Fruit fly (Drosophila melanogaster) whole organism, embryonic: ENCODE data around the gene SPH93.
A peak's percentile ranks its signal among the peaks of the same experiment; 100 is the strongest.

Source experiments
- CG12219 ChIP-seq: fragments of 200-800 bp; sonication (Bioruptor generic); optimal IDR thresholded peaks from 3 replicates; lab custom pipeline; 2018; ENCODE audit warnings: missing biosample characterization, mild to moderate bottlenecking, missing genetic modification characterization
- CG13624 ChIP-seq: fragments of 200-800 bp; sonication (Bioruptor generic); optimal IDR thresholded peaks from 2 replicates; lab custom pipeline; 2016; ENCODE audit warnings: missing biosample characterization, missing genetic modification characterization
- CG14441 ChIP-seq: fragments of 200-800 bp; sonication (Bioruptor generic); IDR thresholded peaks from 2 replicates; pipeline ENCODE4 v1.3.6; 2022; ENCODE audit warnings: missing biosample characterization, missing genetic modification characterization
- CG1647 ChIP-seq: fragments of 200-800 bp; sonication (Bioruptor generic); optimal IDR thresholded peaks from 3 replicates; lab custom pipeline; 2016; ENCODE audit warnings: missing biosample characterization, missing genetic modification characterization
- CG16813 ChIP-seq: fragments of 200-800 bp; sonication (Bioruptor generic); IDR thresholded peaks from 3 replicates; pipeline ENCODE4 v1.3.6; 2022; ENCODE audit warnings: missing biosample characterization, missing genetic modification characterization; ENCODE audit not compliant: partially characterized antibody
- CG18011 ChIP-seq: fragments of 200-800 bp; sonication (Bioruptor generic); optimal IDR thresholded peaks from 2 replicates; lab custom pipeline; 2017; ENCODE audit warnings: missing biosample characterization, missing genetic modification characterization, mild to moderate bottlenecking, moderate library complexity, missing genotype
- CG18599 ChIP-seq: fragments of 200-800 bp; sonication (Bioruptor generic); optimal IDR thresholded peaks from 3 replicates; lab custom pipeline; 2017; ENCODE audit warnings: missing biosample characterization, missing genetic modification characterization, mild to moderate bottlenecking, moderate library complexity, missing genetic modification reagents
- CG2199 ChIP-seq: fragments of 200-800 bp; sonication (Bioruptor generic); IDR thresholded peaks from 3 replicates; pipeline ENCODE4 v1.3.6; 2022; ENCODE audit warnings: missing biosample characterization, missing genetic modification characterization
- CG31365 ChIP-seq: fragments of 200-800 bp; sonication (Bioruptor generic); optimal IDR thresholded peaks from 2 replicates; lab custom pipeline; 2018; ENCODE audit warnings: missing biosample characterization, mild to moderate bottlenecking, missing genetic modification characterization
- CG33213 ChIP-seq: fragments of 200-800 bp; sonication (Bioruptor generic); optimal IDR thresholded peaks from 3 replicates; lab custom pipeline; 2016; ENCODE audit warnings: missing biosample characterization, missing genetic modification characterization
- CG4617 ChIP-seq: fragments of 200-800 bp; sonication (Bioruptor generic); optimal IDR thresholded peaks from 3 replicates; lab custom pipeline; 2016; ENCODE audit warnings: missing biosample characterization, missing genetic modification characterization, borderline replicate concordance
- CG6689 ChIP-seq: fragments of 200-800 bp; sonication (Bioruptor generic); IDR thresholded peaks from 2 replicates; pipeline ENCODE4 v1.3.6; 2022; ENCODE audit warnings: missing biosample characterization, missing genetic modification characterization
- CG6854 ChIP-seq: fragments of 200-800 bp; sonication (Bioruptor generic); optimal IDR thresholded peaks from 3 replicates; lab custom pipeline; 2017; ENCODE audit warnings: missing biosample characterization, mild to moderate bottlenecking, missing genetic modification characterization
- CG7357 ChIP-seq: fragments of 200-800 bp; sonication (Bioruptor generic); IDR thresholded peaks from 3 replicates; pipeline ENCODE4 v1.3.6; 2022; ENCODE audit warnings: missing biosample characterization, missing genetic modification characterization
- CG7786 ChIP-seq: fragments of 200-800 bp; sonication (Bioruptor generic); optimal IDR thresholded peaks from 2 replicates; lab custom pipeline; 2016; ENCODE audit warnings: missing biosample characterization, missing genetic modification characterization
- CG9817 ChIP-seq: fragments of 200-800 bp; sonication (Bioruptor generic); optimal IDR thresholded peaks from 2 replicates; lab custom pipeline; 2018; ENCODE audit warnings: missing biosample characterization, mild to moderate bottlenecking, missing genetic modification characterization, moderate library complexity
- Camta ChIP-seq: fragments of 200-800 bp; sonication (Bioruptor generic); optimal IDR thresholded peaks from 2 replicates; lab custom pipeline; 2016; ENCODE audit warnings: missing biosample characterization, missing genetic modification characterization
- D ChIP-seq, 2 experiments: fragments of 200-800 bp in 1 of 2; fragments of >200 bp in 1 of 2; sonication (Bioruptor generic) in 1 of 2; optimal IDR thresholded peaks; 2 replicates in 1 of 2; 3 replicates in 1 of 2; lab custom pipeline; 2017; ENCODE audit warnings: mild to moderate bottlenecking in 1 of 2, missing biosample characterization in 1 of 2, missing genetic modification characterization in 1 of 2, missing genetic modification reagents in 1 of 2
- Dfd ChIP-seq, 2 experiments: fragments of >200 bp; optimal IDR thresholded peaks; 2 replicates each; lab custom pipeline; 2017; ENCODE audit warnings: missing biosample characterization in 2 of 2, missing genetic modification characterization in 2 of 2
- Dll ChIP-seq: fragments of 200-800 bp; sonication (Bioruptor generic); IDR thresholded peaks from 4 replicates; pipeline ENCODE4 v1.3.6; 2022; ENCODE audit warnings: missing biosample characterization, missing genetic modification characterization; ENCODE audit not compliant: partially characterized antibody
- Doc2 ChIP-seq: fragments of 200-800 bp; sonication (Bioruptor generic); IDR thresholded peaks from 2 replicates; pipeline ENCODE4 v1.3.6; 2022; ENCODE audit warnings: missing biosample characterization, missing genetic modification characterization
- Drgx ChIP-seq: fragments of 200-800 bp; sonication (Bioruptor generic); IDR thresholded peaks from 2 replicates; pipeline ENCODE4 v1.3.6; 2022; ENCODE audit warnings: missing biosample characterization, missing genetic modification characterization
- Fer3 ChIP-seq: fragments of 200-800 bp; sonication (Bioruptor generic); optimal IDR thresholded peaks from 2 replicates; lab custom pipeline; 2018; ENCODE audit warnings: missing biosample characterization, mild to moderate bottlenecking, missing genetic modification characterization, moderate library complexity
- H2.0 ChIP-seq: fragments of 200-800 bp; sonication (Bioruptor generic); IDR thresholded peaks from 2 replicates; pipeline ENCODE4 v1.3.6; 2022; ENCODE audit warnings: missing biosample characterization, missing genetic modification characterization
- Hr51 ChIP-seq, 2 experiments: fragments of 200-800 bp; sonication (Bioruptor generic); optimal IDR thresholded peaks; 2 replicates in 1 of 2; 3 replicates in 1 of 2; lab custom pipeline; 2016 to 2018; ENCODE audit warnings: missing biosample characterization in 2 of 2, missing genetic modification characterization in 2 of 2, mild to moderate bottlenecking in 1 of 2, moderate library complexity in 1 of 2
- Mad ChIP-seq: fragments of 200-800 bp; sonication (Bioruptor generic); optimal IDR thresholded peaks from 2 replicates; lab custom pipeline; 2016; ENCODE audit warnings: missing biosample characterization, missing genetic modification characterization
- Ravus ChIP-seq: fragments of 200-800 bp; sonication (Bioruptor generic); IDR thresholded peaks from 2 replicates; pipeline ENCODE4 v1.3.6; 2022; ENCODE audit warnings: missing biosample characterization, missing genetic modification characterization
- Sin3A ChIP-seq: fragments of >200 bp; optimal IDR thresholded peaks from 2 replicates; lab custom pipeline; 2018
- Sry-δ ChIP-seq: fragments of 200-800 bp; sonication (Bioruptor generic); optimal IDR thresholded peaks from 2 replicates; lab custom pipeline; 2016; ENCODE audit warnings: missing biosample characterization, missing genetic modification characterization
- Xbp1 ChIP-seq: fragments of 200-800 bp; sonication (Bioruptor generic); optimal IDR thresholded peaks from 3 replicates; lab custom pipeline; 2016; ENCODE audit warnings: missing biosample characterization, mild to moderate bottlenecking, missing genetic modification characterization
- al ChIP-seq: fragments of 200-800 bp; sonication (Bioruptor generic); IDR thresholded peaks from 2 replicates; pipeline ENCODE4 v1.3.6; 2022; ENCODE audit warnings: missing biosample characterization, missing genetic modification characterization
- ara ChIP-seq: fragments of 200-800 bp; sonication (Bioruptor generic); IDR thresholded peaks from 2 replicates; pipeline ENCODE4 v1.3.6; 2022; ENCODE audit warnings: missing biosample characterization, missing genetic modification characterization
- danr ChIP-seq: fragments of 200-800 bp; sonication (Bioruptor generic); IDR thresholded peaks from 2 replicates; pipeline ENCODE4 v1.3.6; 2022; ENCODE audit warnings: missing biosample characterization, missing genetic modification characterization
- dysf ChIP-seq: fragments of 200-800 bp; sonication (Bioruptor generic); IDR thresholded peaks from 3 replicates; pipeline ENCODE4 v1.3.6; 2022; ENCODE audit warnings: missing biosample characterization, missing genetic modification characterization
- ewg ChIP-seq: fragments of 200-800 bp; sonication (Bioruptor generic); optimal IDR thresholded peaks from 3 replicates; lab custom pipeline; 2017; ENCODE audit warnings: mild to moderate bottlenecking, missing biosample characterization, missing genetic modification reagents, missing genetic modification characterization
- eyg ChIP-seq: fragments of 200-800 bp; sonication (Bioruptor generic); optimal IDR thresholded peaks from 3 replicates; lab custom pipeline; 2016; ENCODE audit warnings: missing biosample characterization, missing genetic modification characterization
- gce ChIP-seq: fragments of 200-800 bp; sonication (Bioruptor generic); IDR thresholded peaks from 3 replicates; pipeline ENCODE4 v1.3.6; 2022; ENCODE audit warnings: missing biosample characterization, missing genetic modification characterization
- kni ChIP-seq: fragments of 200-800 bp; sonication (Bioruptor generic); optimal IDR thresholded peaks from 3 replicates; lab custom pipeline; 2017; ENCODE audit warnings: mild to moderate bottlenecking, missing biosample characterization, missing genetic modification reagents, missing genetic modification characterization
- knrl ChIP-seq: fragments of 200-800 bp; sonication (Bioruptor generic); IDR thresholded peaks from 3 replicates; pipeline ENCODE4 v1.3.6; 2022; ENCODE audit warnings: missing biosample characterization, missing genetic modification characterization; ENCODE audit not compliant: partially characterized antibody
- lmd ChIP-seq: fragments of 200-800 bp; sonication (Bioruptor generic); IDR thresholded peaks from 2 replicates; pipeline ENCODE4 v1.3.6; 2022; ENCODE audit warnings: missing biosample characterization, missing genetic modification characterization
- nau ChIP-seq: fragments of 200-800 bp; sonication (Bioruptor generic); optimal IDR thresholded peaks from 3 replicates; lab custom pipeline; 2017; ENCODE audit warnings: missing biosample characterization, mild to moderate bottlenecking, missing genetic modification characterization, missing genetic modification reagents
- phol ChIP-seq: fragments of 200-800 bp; sonication (Bioruptor generic); optimal IDR thresholded peaks from 3 replicates; lab custom pipeline; 2018; ENCODE audit warnings: missing biosample characterization, mild to moderate bottlenecking, missing genetic modification characterization, moderate library complexity
- prd ChIP-seq, 3 experiments: fragments of >200 bp in 2 of 3; fragments of 200-800 bp in 1 of 3; sonication (Bioruptor generic) in 1 of 3; optimal IDR thresholded peaks in 2 of 3; IDR thresholded peaks in 1 of 3; 2 replicates in 2 of 3; 3 replicates in 1 of 3; pipeline versions ENCODE4 v1.3.6 to Lab custom; 2017 to 2022; ENCODE audit warnings: missing biosample characterization in 1 of 3, missing genetic modification characterization in 1 of 3
- ro ChIP-seq: fragments of 200-800 bp; sonication (Bioruptor generic); IDR thresholded peaks from 2 replicates; pipeline ENCODE4 v1.3.6; 2022; ENCODE audit warnings: missing biosample characterization, missing genetic modification characterization
- salm ChIP-seq: fragments of 200-800 bp; sonication (Bioruptor generic); optimal IDR thresholded peaks from 2 replicates; lab custom pipeline; 2018; ENCODE audit warnings: missing biosample characterization, mild to moderate bottlenecking, missing genetic modification characterization
- stc ChIP-seq: fragments of 200-800 bp; sonication (Bioruptor generic); IDR thresholded peaks from 2 replicates; pipeline ENCODE4 v1.3.6; 2022; ENCODE audit warnings: missing biosample characterization, missing genetic modification characterization
- tap ChIP-seq: fragments of 200-800 bp; optimal IDR thresholded peaks from 3 replicates; lab custom pipeline; 2019; ENCODE audit warnings: missing biosample characterization, mild to moderate bottlenecking, missing genetic modification characterization, moderate library complexity
- z ChIP-seq: fragments of 200-800 bp; sonication (Bioruptor generic); IDR thresholded peaks from 3 replicates; pipeline ENCODE4 v1.3.6; 2022; ENCODE audit warnings: missing biosample characterization, missing genetic modification characterization

SPH93 gene

dm6 chr2L:17465915-17466677 lies 10.4 kb upstream of the SPH93 start (continued):
- TF ChIP-seq Dll (no peak), ewg (GFP tag; lab: Kevin White, UChicago) (peak; percentile 72), eyg (GFP tag; lab: Kevin White, UChicago) (peak; percentile 62), gce (GFP tag; lab: Robert Waterston, UW) (peak; percentile 68; the same call in 2 of the 3 replicates), al (peak; percentile 18; the same call in 1 of the 2 replicates), Ravus (GFP tag; lab: Robert Waterston, UW) (no peak), Camta (GFP tag; lab: Kevin White, UChicago) (peak; percentile 88), danr (peak; percentile 62), CG7786 (peak; percentile 78), CG6689 (GFP tag; lab: Robert Waterston, UW) (peak; percentile 83), CG31365 (tag; lab: Kevin White, UChicago) (peak; percentile 17), salm (tag; lab: Kevin White, UChicago) (no peak), Fer3 (tag; lab: Kevin White, UChicago) (peak; percentile 76), ara (GFP tag; lab: Robert Waterston, UW) (peak; percentile 72), CG9817 (tag; lab: Kevin White, UChicago) (peak; percentile 70), Dfd (GFP tag; optimal IDR thresholded peaks at IDR 0.05; lab: Kevin White, UChicago) (no peak), D (optimal IDR thresholded peaks at IDR 0.05; lab: Kevin White, UChicago) (no peak), D (GFP tag; optimal IDR thresholded peaks at IDR 0.05; lab: Kevin White, UChicago) (peak; percentile 89), CG18599 (GFP tag; lab: Kevin White, UChicago) (peak; percentile 88), CG6854 (GFP tag; lab: Kevin White, UChicago) (peak; percentile 54), knrl (no peak), dysf (peak; percentile 85), CG1647 (GFP tag; lab: Kevin White, UChicago) (peak; percentile 73), Sry-δ (GFP tag; lab: Kevin White, UChicago) (peak; percentile 47), H2.0 (peak; percentile 69), CG13624 (peak; percentile 77), stc (GFP tag; lab: Robert Waterston, UW) (peak; percentile 77), CG16813 (no peak), tap (peak; percentile 79), ro (GFP tag; lab: Robert Waterston, UW) (peak; percentile 46; the same call in 1 of the 2 replicates), nau (GFP tag; lab: Kevin White, UChicago) (peak; percentile 97), Mad (GFP tag; lab: Kevin White, UChicago) (peak; percentile 33), prd (optimal IDR thresholded peaks at IDR 0.05; lab: Kevin White, UChicago) (no peak), prd (GFP tag; IDR thresholded peaks at IDR 0.05; lab: Robert Waterston, UW) (peak; percentile 79; the same call in 2 of the 3 replicates), lmd (peak; percentile 76), CG18011 (peak; percentile 30), Hr51 (GFP tag; optimal IDR thresholded peaks at IDR 0.05; lab: Kevin White, UChicago) (peak; percentile 64 to 87), CG2199 (0 out of 3 replicates have a peak, but pooled peaks have one; percentile 49), z (GFP tag; lab: Robert Waterston, UW) (no peak), Doc2 (GFP tag; lab: Robert Waterston, UW) (0 out of 2 replicates have a peak, but pooled peaks have one; percentile 41), kni (GFP tag; lab: Kevin White, UChicago) (no peak), CG33213 (GFP tag; lab: Kevin White, UChicago) (peak; percentile 70), Drgx (peak; percentile 88), phol (peak; percentile 87), CG12219 (GFP tag; lab: Kevin White, UChicago) (peak; percentile 82), CG7357 (peak; percentile 65; the same call in 1 of the 3 replicates), CG4617 (peak; percentile 38), Sin3A (lab: Kevin White, UChicago) (no peak), Xbp1 (GFP tag; lab: Kevin White, UChicago) (peak; percentile 78), CG14441 (GFP tag; lab: Robert Waterston, UW) (peak; percentile 73)
